Fruit fly (Drosophila melanogaster) whole organism, adult: Measurements from ENCODE around the gene 4E-T.

Experiments
- CG11617 ChIP-seq: fragments of 200-800 bp; sonication (Bioruptor generic); optimal IDR thresholded peaks from 2 replicates; lab custom pipeline; 2017; ENCODE audit warnings: mild to moderate bottlenecking, missing biosample characterization, missing genetic modification reagents, missing genetic modification characterization
- CG12768 ChIP-seq: fragments of 200-800 bp; sonication (Bioruptor generic); optimal IDR thresholded peaks from 2 replicates; lab custom pipeline; 2017; ENCODE audit warnings: missing biosample characterization, missing genetic modification characterization, mild to moderate bottlenecking, moderate library complexity, missing genetic modification reagents
- CG14711 ChIP-seq: fragments of 200-800 bp; sonication (Bioruptor generic); optimal IDR thresholded peaks from 2 replicates; lab custom pipeline; 2018; ENCODE audit warnings: missing biosample characterization, mild to moderate bottlenecking, missing genetic modification characterization, moderate library complexity
- CG33017 ChIP-seq: fragments of 200-800 bp; sonication (Bioruptor generic); optimal IDR thresholded peaks from 2 replicates; lab custom pipeline; 2018; ENCODE audit warnings: missing biosample characterization, mild to moderate bottlenecking, missing genetic modification characterization, moderate library complexity
- CG5204 ChIP-seq: fragments of 200-800 bp; sonication (Bioruptor generic); optimal IDR thresholded peaks from 2 replicates; lab custom pipeline; 2016; ENCODE audit warnings: missing biosample characterization, missing genetic modification characterization
- CG7045 ChIP-seq: fragments of 200-800 bp; sonication (Bioruptor generic); optimal IDR thresholded peaks from 2 replicates; lab custom pipeline; 2017; ENCODE audit warnings: missing biosample characterization, mild to moderate bottlenecking, missing genetic modification characterization
- CG7101 ChIP-seq: fragments of 200-800 bp; sonication (Bioruptor generic); optimal IDR thresholded peaks from 2 replicates; lab custom pipeline; 2018; ENCODE audit warnings: missing biosample characterization, mild to moderate bottlenecking, missing genetic modification characterization, moderate library complexity
- Clk ChIP-seq: fragments of 200-800 bp; sonication (Bioruptor generic); optimal IDR thresholded peaks from 2 replicates; lab custom pipeline; 2017; ENCODE audit warnings: missing biosample characterization, missing genetic modification characterization
- Crg-1 ChIP-seq: fragments of 200-800 bp; sonication (Bioruptor generic); optimal IDR thresholded peaks from 2 replicates; lab custom pipeline; 2016; ENCODE audit warnings: missing biosample characterization, missing genetic modification characterization
- Mnt ChIP-seq: fragments of 200-800 bp; sonication (Bioruptor generic); optimal IDR thresholded peaks from 2 replicates; lab custom pipeline; 2016; ENCODE audit warnings: missing biosample characterization, mild to moderate bottlenecking, missing genetic modification characterization
- bab1 ChIP-seq: fragments of 200-800 bp; sonication (Bioruptor generic); optimal IDR thresholded peaks from 3 replicates; lab custom pipeline; 2019; ENCODE audit warnings: missing biosample characterization, mild to moderate bottlenecking, missing genetic modification characterization, moderate library complexity
- cic ChIP-seq: fragments of 200-800 bp; sonication (Bioruptor generic); optimal IDR thresholded peaks from 2 replicates; lab custom pipeline; 2017; ENCODE audit warnings: missing biosample characterization, mild to moderate bottlenecking, missing genetic modification characterization, moderate library complexity
- cnc ChIP-seq, 2 experiments: fragments of >200 bp; optimal IDR thresholded peaks; 2 replicates each; lab custom pipeline; 2017
- kay ChIP-seq: fragments of 200-800 bp; sonication (Bioruptor generic); peaks from one replicate; lab custom pipeline; 2016; ENCODE audit warnings: missing biosample characterization, missing genetic modification characterization, borderline replicate concordance
- ovo ChIP-seq: fragments of 200-800 bp; sonication (Bioruptor generic); optimal IDR thresholded peaks from 2 replicates; lab custom pipeline; 2016; ENCODE audit warnings: missing biosample characterization, missing genetic modification characterization
- pad ChIP-seq: fragments of 200-800 bp; sonication (Bioruptor generic); optimal IDR thresholded peaks from 3 replicates; lab custom pipeline; 2017; ENCODE audit warnings: missing biosample characterization, missing genetic modification characterization, mild to moderate bottlenecking, moderate library complexity, missing genetic modification reagents
- tj ChIP-seq: fragments of 200-800 bp; sonication (Bioruptor generic); optimal IDR thresholded peaks from 3 replicates; lab custom pipeline; 2017; ENCODE audit warnings: missing biosample characterization, mild to moderate bottlenecking, missing genetic modification characterization, moderate library complexity
- toe ChIP-seq: fragments of 200-800 bp; sonication (Bioruptor generic); optimal IDR thresholded peaks from 2 replicates; lab custom pipeline; 2016; ENCODE audit warnings: missing biosample characterization, missing genetic modification characterization

Gene 4E-T

dm6 chr4:980475-980856, 22.3 kb upstream of the 4E-T start:
- TF ChIP-seq kay (GFP tag; lab: Kevin White, UChicago) = peak; percentile 73
- no peak for TF ChIP-seq CG11617 (GFP tag; lab: Kevin White, UChicago)

dm6 chr4:979634-980474, 21.7 kb upstream of the 4E-T start:
- TF ChIP-seq toe (GFP tag; lab: Kevin White, UChicago) (peak; percentile 3), cnc (optimal IDR thresholded peaks at IDR 0.05; lab: Kevin White, UChicago) (no peak)

- TF ChIP-seq CG7101 (tag; lab: Kevin White, UChicago) = no peak
- TF ChIP-seq cnc (optimal IDR thresholded peaks at IDR 0.05; lab: Kevin White, UChicago) = no peak
- no peak for TF ChIP-seq Mnt (GFP tag; lab: Kevin White, UChicago)
- peak; percentile 38 for TF ChIP-seq kay (GFP tag; lab: Kevin White, UChicago)
Observed at dm6 chr4:978439-978911, 20.3 kb upstream of the 4E-T start, which contains the start of gene fuss. fuss (minus strand) TSS chr4:978489.

- no peak for TF ChIP-seq tj (GFP tag; lab: Kevin White, UChicago)
- no peak for TF ChIP-seq ovo (GFP tag; lab: Kevin White, UChicago)
- no peak for TF ChIP-seq Mnt (GFP tag; lab: Kevin White, UChicago)
- no peak for TF ChIP-seq CG11617 (GFP tag; lab: Kevin White, UChicago)
- TF ChIP-seq Clk = no peak
- no peak for TF ChIP-seq CG33017
- TF ChIP-seq bab1 = no peak
- TF ChIP-seq kay (GFP tag; lab: Kevin White, UChicago) = no peak
- TF ChIP-seq toe (GFP tag; lab: Kevin White, UChicago) = no peak
- TF ChIP-seq CG12768 = no peak
- no peak for TF ChIP-seq CG7101 (tag; lab: Kevin White, UChicago)
- TF ChIP-seq Crg-1 (GFP tag; lab: Kevin White, UChicago) = no peak
- no peak for TF ChIP-seq CG7045
- TF ChIP-seq pad = no peak
Observed at dm6 chr4:976569-976968, 18.4 kb upstream of the 4E-T start.

dm6 chr4:974632-975031, 16.4 kb upstream of the 4E-T start:
- TF ChIP-seq CG7101 (tag; lab: Kevin White, UChicago) = no peak

dm6 chr4:971084-971483, 12.9 kb upstream of the 4E-T start:
- TF ChIP-seq CG12768 (no peak), CG7045 (no peak), cic (GFP tag; lab: Kevin White, UChicago) (no peak), tj (GFP tag; lab: Kevin White, UChicago) (no peak), cnc (optimal IDR thresholded peaks at IDR 0.05; lab: Kevin White, UChicago) (no peak), Crg-1 (GFP tag; lab: Kevin White, UChicago) (no peak), CG33017 (no peak), Mnt (GFP tag; lab: Kevin White, UChicago) (no peak), kay (GFP tag; lab: Kevin White, UChicago) (no peak), CG5204 (GFP tag; lab: Kevin White, UChicago) (no peak), Clk (no peak), pad (no peak), CG14711 (no peak), CG7101 (tag; lab: Kevin White, UChicago) (no peak), toe (GFP tag; lab: Kevin White, UChicago) (no peak)

dm6 chr4:963717-964116, 5.5 kb upstream of the 4E-T start:
- no peak for TF ChIP-seq CG33017
- no peak for TF ChIP-seq CG14711

dm6 chr4:963193-963592, 5.0 kb upstream of the 4E-T start:
- TF ChIP-seq kay (GFP tag; lab: Kevin White, UChicago) (peak; percentile 78), tj (GFP tag; lab: Kevin White, UChicago) (no peak), Clk (no peak), cic (GFP tag; lab: Kevin White, UChicago) (no peak), Mnt (GFP tag; lab: Kevin White, UChicago) (no peak), CG12768 (no peak)

- no peak for TF ChIP-seq cnc (optimal IDR thresholded peaks at IDR 0.05; lab: Kevin White, UChicago)
- TF ChIP-seq CG12768 = no peak
- no peak for TF ChIP-seq Clk
- TF ChIP-seq cic (GFP tag; lab: Kevin White, UChicago) = no peak
- TF ChIP-seq CG11617 (GFP tag; lab: Kevin White, UChicago) = no peak
- TF ChIP-seq kay (GFP tag; lab: Kevin White, UChicago) = no peak
Observed at dm6 chr4:961045-961576, 2.9 kb upstream of the 4E-T start.
